Fruit fly (Drosophila melanogaster): ENCODE measurements around the gene osa.

The osa gene

DNA sequence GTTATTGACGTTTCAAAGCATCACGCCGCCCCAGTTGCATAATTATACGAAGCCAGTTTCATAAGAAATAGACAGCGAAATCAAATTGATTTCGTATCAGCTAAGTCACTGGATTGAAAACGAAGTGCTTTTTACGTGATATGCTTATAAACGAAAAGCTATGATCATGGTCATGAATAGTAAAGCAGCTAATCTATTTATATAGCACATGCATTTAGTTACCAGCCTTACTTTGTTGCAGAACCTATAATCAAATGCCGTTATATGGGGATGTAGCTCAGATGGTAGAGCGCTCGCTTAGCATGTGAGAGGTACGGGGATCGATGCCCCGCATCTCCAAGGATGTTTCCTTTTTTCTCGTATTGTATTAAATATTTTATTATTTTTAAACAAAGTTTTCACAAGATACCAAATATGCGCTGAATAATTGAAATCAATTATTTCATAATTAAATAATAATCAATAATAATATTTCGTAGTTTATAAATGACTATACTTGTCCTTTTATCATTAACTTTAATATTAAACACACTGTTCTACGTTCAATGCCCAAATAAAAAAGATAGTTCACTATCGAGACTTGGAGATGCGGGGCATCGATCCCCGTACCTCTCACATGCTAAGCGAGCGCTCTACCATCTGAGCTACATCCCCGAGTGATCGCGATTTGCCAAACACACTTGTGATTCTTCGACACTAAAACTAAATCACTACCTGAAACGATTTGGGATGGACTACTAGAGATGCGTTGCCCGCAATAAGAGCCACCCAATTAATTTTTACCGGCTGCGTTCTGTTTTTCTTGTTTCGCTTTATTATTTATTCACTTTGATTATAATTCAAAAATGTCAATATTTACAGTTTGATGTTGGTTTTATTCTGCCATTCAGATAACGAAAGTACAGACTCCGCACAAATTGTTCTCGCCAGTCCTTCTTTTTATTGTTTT is 71.8 kb downstream of the osa start (continued):
- TF ChIP-seq Drgx (GFP tag; IDR thresholded peaks at IDR 0.05) (no peak), Mad (GFP tag; optimal IDR thresholded peaks at IDR 0.05) (no peak), CG10209 (GFP tag; optimal IDR thresholded peaks at IDR 0.05) (no peak), gro (GFP tag; optimal IDR thresholded peaks at IDR 0.05) (no peak), Taf1 (GFP tag; IDR thresholded peaks at IDR 0.05) (no peak), CG8089 (GFP tag; optimal IDR thresholded peaks at IDR 0.05) (no peak), CG34224 (GFP tag; IDR thresholded peaks at IDR 0.05; ENCODE audit: partially characterized antibody) (peak; percentile 46; the same call in 1 of the 3 replicates), tll (GFP tag; optimal IDR thresholded peaks at IDR 0.05) (peak in 1 of 2 experiments; percentile 36), HmgD (GFP tag; optimal IDR thresholded peaks at IDR 0.05) (no peak), CrebB (tag; optimal IDR thresholded peaks at IDR 0.05) (no peak), CG4360 (GFP tag; IDR thresholded peaks at IDR 0.05) (no peak), pnt (GFP tag; optimal IDR thresholded peaks at IDR 0.05) (no peak), Vsx1 (GFP tag; optimal IDR thresholded peaks at IDR 0.05) (no peak), CG11085 (GFP tag; IDR thresholded peaks at IDR 0.05) (no peak), Trl (optimal IDR thresholded peaks at IDR 0.05) (no peak), Trl (GFP tag; optimal IDR thresholded peaks at IDR 0.05) (no peak), CG2199 (GFP tag; IDR thresholded peaks at IDR 0.05) (0 out of 3 replicates have a peak, but pooled peaks have one; percentile 7), Atf3 (GFP tag; optimal IDR thresholded peaks at IDR 0.05) (no peak), eyg (GFP tag; optimal IDR thresholded peaks at IDR 0.05) (no peak), CG12071 (GFP tag; optimal IDR thresholded peaks at IDR 0.05) (no peak), MESR4 (GFP tag; optimal IDR thresholded peaks at IDR 0.05) (no peak), CG17385 (GFP tag; optimal IDR thresholded peaks at IDR 0.05) (no peak), Eip74EF (GFP tag; optimal IDR thresholded peaks at IDR 0.05) (peak in 1 of 2 experiments; percentile 20), trh (GFP tag; optimal IDR thresholded peaks at IDR 0.05) (no peak), CG4854 (GFP tag; optimal IDR thresholded peaks at IDR 0.05) (no peak), mld (GFP tag; IDR thresholded peaks at IDR 0.05; ENCODE audit: partially characterized antibody) (peak; percentile 63; the same call in 2 of the 3 replicates), E2f1 (GFP tag; IDR thresholded peaks at IDR 0.05) (no peak), Max (GFP tag; optimal IDR thresholded peaks at IDR 0.05) (no peak), Scr (GFP tag; IDR thresholded peaks at IDR 0.05; ENCODE audit: partially characterized antibody) (peak; percentile 72), tna (GFP tag; IDR thresholded peaks at IDR 0.05; ENCODE audit: partially characterized antibody) (peak; percentile 59; the same call in 1 of the 2 replicates), Chrac-16 (GFP tag; optimal IDR thresholded peaks at IDR 0.05) (no peak), Lhr (GFP tag; optimal IDR thresholded peaks at IDR 0.05) (no peak), CG18262 (tag; optimal IDR thresholded peaks at IDR 0.05) (no peak), crol (GFP tag; IDR thresholded peaks at IDR 0.05) (no peak), pb (GFP tag; optimal IDR thresholded peaks at IDR 0.05) (no peak), ato (GFP tag; IDR thresholded peaks at IDR 0.05; ENCODE audit: partially characterized antibody) (peak; percentile 65; the same call in 1 of the 2 replicates), CoRest (tag; optimal IDR thresholded peaks at IDR 0.05) (no peak), kni (GFP tag; optimal IDR thresholded peaks at IDR 0.05) (peak; percentile 6), pros (GFP tag; optimal IDR thresholded peaks at IDR 0.05) (peak; percentile 19), zen2 (GFP tag; IDR thresholded peaks at IDR 0.05; ENCODE audit: partially characterized antibody) (no peak; the same call in 2 of the 3 replicates), Xrp1 (GFP tag; IDR thresholded peaks at IDR 0.05) (0 out of 2 replicates have a peak, but pooled peaks have one; percentile 21), ftz-f1 (GFP tag; optimal IDR thresholded peaks at IDR 0.05) (no peak), ash1 (GFP tag; optimal IDR thresholded peaks at IDR 0.05) (no peak), CG3163 (GFP tag; optimal IDR thresholded peaks at IDR 0.05) (no peak), Fer2 (tag; optimal IDR thresholded peaks at IDR 0.05) (no peak), Dp (GFP tag; optimal IDR thresholded peaks at IDR 0.05) (no peak), CG17359 (tag; optimal IDR thresholded peaks at IDR 0.05) (peak; percentile 10), Xbp1 (GFP tag; optimal IDR thresholded peaks at IDR 0.05) (no peak)
